Worm (Caenorhabditis elegans): Measurements from ENCODE around the gene rpt-3.

rpt-3 gene

DNA sequence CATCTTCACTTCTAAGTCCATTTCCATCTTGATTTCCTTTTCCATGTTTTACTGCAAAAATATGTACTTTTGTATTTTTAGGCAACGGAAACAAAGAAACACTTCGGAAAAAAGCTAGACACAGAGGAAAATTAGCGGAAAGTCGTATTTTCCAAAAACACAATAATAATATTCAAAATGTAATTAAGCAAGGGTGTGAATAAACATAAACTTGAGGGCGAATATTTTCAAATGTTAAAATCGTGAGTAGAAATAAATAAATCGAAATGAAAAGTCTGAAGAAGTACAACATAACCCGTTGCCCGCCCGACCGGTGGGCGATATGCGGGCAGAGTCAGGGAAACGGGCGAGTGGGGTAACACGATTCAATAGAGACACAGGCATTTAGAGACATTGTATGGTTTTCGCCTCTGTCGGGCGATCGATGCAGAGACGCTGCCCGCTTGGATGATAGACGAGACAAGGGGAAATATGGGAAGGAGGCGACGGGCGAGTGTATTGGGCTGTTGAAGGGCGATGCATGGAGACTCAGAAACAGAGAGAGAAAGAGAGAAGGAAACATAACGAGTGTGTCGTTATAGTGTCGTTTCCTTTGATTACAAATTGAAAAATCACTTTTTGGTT lies 47.5 kb downstream of the rpt-3 start, which contains the start of gene C09E7.4:
TSS of gene C09E7.4 (minus strand) at position 51 of the 624 bp plus-strand sequence.
- TF ChIP-seq aha-1 (tag) (peak; percentile 96), ceh-62 (tag; optimal IDR thresholded peaks at IDR 0.05) (no peak), unc-62 (GFP tag; optimal IDR thresholded peaks at IDR 0.05 in 1 of 2) (peak in 1 of 2 experiments; percentile 77), unc-62 (tag; optimal IDR thresholded peaks at IDR 0.05) (no peak), rbr-2 (tag; optimal IDR thresholded peaks at IDR 0.05) (peak; percentile 7)
